Worm (Caenorhabditis elegans): Measurements from ENCODE around the gene npr-41.
A peak's percentile ranks its signal among the peaks of the same experiment; 100 is the strongest.

The npr-41 gene

DNA sequence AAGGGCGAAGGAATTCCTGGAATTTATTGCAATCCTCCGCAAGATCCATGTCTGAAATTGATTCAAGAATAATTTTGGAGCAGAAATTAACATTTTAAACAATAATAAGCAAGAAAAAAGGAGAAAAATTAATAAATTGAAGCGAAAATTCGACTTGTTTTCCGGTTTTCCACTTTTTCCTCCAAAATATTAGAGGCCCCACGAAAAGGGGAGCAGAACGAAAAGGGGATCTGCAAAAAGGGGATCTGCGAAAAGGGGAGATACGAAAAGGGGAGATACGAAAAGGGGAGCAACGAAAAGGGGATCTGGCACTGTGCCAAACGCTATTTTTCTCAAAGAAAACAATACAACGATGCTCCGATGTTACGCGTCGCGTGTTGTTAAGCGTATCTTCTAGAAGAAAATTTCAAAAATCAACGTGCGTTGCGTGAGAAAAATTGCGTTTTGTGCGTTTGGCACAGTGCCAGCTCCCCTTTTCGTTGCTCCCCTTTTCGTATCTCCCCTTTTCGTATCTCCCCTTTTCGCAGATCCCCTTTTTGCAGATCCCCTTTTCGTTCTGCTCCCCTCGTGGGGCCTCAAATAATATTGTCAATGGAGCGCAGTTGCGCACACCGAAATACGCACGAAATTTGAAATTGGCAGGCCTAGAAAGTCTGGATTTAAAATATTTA lies 24.1 kb downstream of the npr-41 start, which contains the start of gene Y62F5A.12 (continued):
- peak; percentile 89 for TF ChIP-seq ceh-18 (tag; optimal IDR thresholded peaks at IDR 0.05)
- TF ChIP-seq che-1 (tag; optimal IDR thresholded peaks at IDR 0.05), result peak; percentile 21
- peak; percentile 8 for TF ChIP-seq T23F11.4 (GFP tag; optimal IDR thresholded peaks at IDR 0.05)
- TF ChIP-seq pqm-1 (tag; optimal IDR thresholded peaks at IDR 0.05), result peak; percentile 89
- TF ChIP-seq K02D7.2 (tag; optimal IDR thresholded peaks at IDR 0.05), result peak; percentile 18
- peak; percentile 97 for TF ChIP-seq C08G9.2 (tag; optimal IDR thresholded peaks at IDR 0.05)
- TF ChIP-seq sdc-2 (tag; optimal IDR thresholded peaks at IDR 0.05), result peak; percentile 9
- peak; percentile 64 for TF ChIP-seq hlh-15 (tag; optimal IDR thresholded peaks at IDR 0.05)
- peak; percentile 5 for TF ChIP-seq Y22D7AL.16 (tag; optimal IDR thresholded peaks at IDR 0.05)
- TF ChIP-seq lim-6 (tag; optimal IDR thresholded peaks at IDR 0.05), result peak; percentile 98
- TF ChIP-seq unc-42 (tag; optimal IDR thresholded peaks at IDR 0.05), result peak; percentile 88
- TF ChIP-seq ttx-3 (tag; optimal IDR thresholded peaks at IDR 0.05), result peak; percentile 30
- TF ChIP-seq fkh-6 (tag; optimal IDR thresholded peaks at IDR 0.05), result peak; percentile 57
- peak; percentile 98 for TF ChIP-seq ref-2 (tag; optimal IDR thresholded peaks at IDR 0.05)
- TF ChIP-seq fax-1 (tag; optimal IDR thresholded peaks at IDR 0.05), result peak; percentile 94
- TF ChIP-seq C38D4.7 (GFP tag; optimal IDR thresholded peaks at IDR 0.05), result peak; percentile 41

DNA sequence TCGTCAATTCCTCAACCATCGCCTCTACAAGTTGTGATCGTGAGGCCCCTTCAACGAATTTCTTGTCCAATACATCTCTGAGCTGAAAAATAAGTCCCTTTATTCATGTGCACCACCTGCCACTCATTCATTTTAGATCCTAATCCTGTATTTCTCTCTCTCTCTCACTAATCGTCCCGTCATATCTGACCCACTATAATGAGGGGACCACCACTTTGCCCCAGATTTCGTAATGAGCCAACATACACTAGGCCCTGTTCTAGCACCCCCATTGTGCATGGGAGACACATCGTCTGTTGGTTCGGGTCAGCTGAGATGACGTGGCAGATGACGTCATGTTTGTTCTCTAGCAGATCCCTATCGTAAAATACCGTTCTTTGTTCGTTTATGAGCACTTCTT lies 25.0 kb downstream of the npr-41 start:
- TF ChIP-seq ref-2 (tag; optimal IDR thresholded peaks at IDR 0.05) (peak; percentile 68), sox-4 (tag; optimal IDR thresholded peaks at IDR 0.05) (no peak), tbx-2 (tag; optimal IDR thresholded peaks at IDR 0.05) (peak; percentile 48), unc-86 (tag; optimal IDR thresholded peaks at IDR 0.05) (no peak), sdc-2 (tag; optimal IDR thresholded peaks at IDR 0.05) (peak; percentile 36), ceh-14 (tag; optimal IDR thresholded peaks at IDR 0.05) (no peak), gmeb-2 (tag; optimal IDR thresholded peaks at IDR 0.05) (peak; percentile 4), ceh-31 (tag; optimal IDR thresholded peaks at IDR 0.05) (peak; percentile 42), elt-4 (tag; optimal IDR thresholded peaks at IDR 0.05) (no peak)

DNA sequence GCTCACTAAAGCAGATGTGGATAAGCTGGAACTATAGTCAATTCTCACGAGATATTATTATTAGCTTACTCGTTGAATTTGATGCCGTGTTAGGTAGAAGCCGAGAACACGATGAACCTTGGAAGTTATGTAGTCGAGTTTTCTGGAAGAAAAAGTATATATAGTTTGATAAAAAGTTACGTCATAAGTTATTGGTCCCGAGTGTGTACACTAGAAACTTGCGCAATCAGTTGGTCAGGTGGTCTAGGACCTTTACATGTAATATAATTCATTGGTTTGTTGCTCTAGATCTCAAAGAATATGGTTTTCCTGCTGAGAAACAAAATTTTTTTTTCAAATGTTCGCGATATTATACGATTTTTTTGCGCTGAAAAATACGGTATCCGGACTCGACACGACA lies 25.5 kb downstream of the npr-41 start:
- TF ChIP-seq unc-86 (tag; optimal IDR thresholded peaks at IDR 0.05) (no peak), ttx-3 (tag; optimal IDR thresholded peaks at IDR 0.05) (no peak), madf-2 (tag; optimal IDR thresholded peaks at IDR 0.05) (no peak), ceh-45 (GFP tag; IDR thresholded peaks at IDR 0.05) (no peak), gmeb-2 (tag; optimal IDR thresholded peaks at IDR 0.05) (no peak), elt-2 (tag; optimal IDR thresholded peaks at IDR 0.05) (peak; percentile 43), elt-4 (tag; optimal IDR thresholded peaks at IDR 0.05) (no peak)

DNA sequence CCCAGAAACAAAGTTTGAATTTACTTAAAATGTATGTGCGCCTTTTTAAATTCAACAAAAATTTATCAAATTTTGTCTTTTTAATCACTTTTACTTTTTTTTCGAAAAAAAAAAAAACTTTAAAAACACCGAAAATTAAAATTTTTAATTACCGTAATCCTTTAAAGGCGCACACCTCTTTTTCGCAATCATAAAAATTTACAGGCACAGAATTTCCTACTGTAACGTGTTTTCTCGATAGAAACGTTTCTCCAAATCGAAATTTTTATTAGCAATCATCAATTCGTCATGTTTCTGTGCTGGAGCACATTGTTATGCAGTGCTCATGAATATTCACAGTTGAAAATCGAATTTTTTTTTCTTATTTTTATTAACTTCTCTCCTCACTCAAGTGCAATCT lies 26.0 kb downstream of the npr-41 start:
- TF ChIP-seq fkh-6 (tag; optimal IDR thresholded peaks at IDR 0.05) (no peak), ceh-34 (tag; optimal IDR thresholded peaks at IDR 0.05) (no peak), unc-3 (GFP tag; conservative IDR thresholded peaks at IDR 0.05) (no peak), unc-3 (tag; optimal IDR thresholded peaks at IDR 0.05) (no peak), ceh-45 (GFP tag; IDR thresholded peaks at IDR 0.05) (no peak), sox-4 (tag; optimal IDR thresholded peaks at IDR 0.05) (no peak), ceh-22 (tag; optimal IDR thresholded peaks at IDR 0.05) (no peak), C38D4.7 (GFP tag; optimal IDR thresholded peaks at IDR 0.05) (no peak), madf-2 (tag; optimal IDR thresholded peaks at IDR 0.05) (no peak), odd-2 (tag; optimal IDR thresholded peaks at IDR 0.05) (no peak), T23F11.4 (GFP tag; optimal IDR thresholded peaks at IDR 0.05) (no peak), ceh-18 (tag; optimal IDR thresholded peaks at IDR 0.05) (no peak), ahr-1 (tag; optimal IDR thresholded peaks at IDR 0.05) (no peak), zip-5 (tag; optimal IDR thresholded peaks at IDR 0.05) (no peak), dmd-4 (tag; optimal IDR thresholded peaks at IDR 0.05; ENCODE audit: borderline replicate concordance) (no peak), hlh-30 (tag; optimal IDR thresholded peaks at IDR 0.05; ENCODE audit: insufficient read depth) (no peak), ceh-31 (tag; optimal IDR thresholded peaks at IDR 0.05) (no peak), unc-42 (tag; optimal IDR thresholded peaks at IDR 0.05) (no peak), pha-4 (tag; optimal IDR thresholded peaks at IDR 0.05) (no peak), hlh-13 (GFP tag; optimal IDR thresholded peaks at IDR 0.05) (no peak), ceh-30 (tag; optimal IDR thresholded peaks at IDR 0.05) (no peak)
